Fruit fly (Drosophila melanogaster): ENCODE results near the gene CG17272.

The CG17272 gene

dm6 chr3R:20834770-20835183, 10.7 kb upstream of the CG17272 start (continued):
- TF ChIP-seq Aef1 (GFP tag; IDR thresholded peaks at IDR 0.05) (no peak), hb (GFP tag; IDR thresholded peaks at IDR 0.05; ENCODE audit: partially characterized antibody) (no peak), CG15601 (tag; optimal IDR thresholded peaks at IDR 0.05) (peak; percentile 48), CG7372 (GFP tag; IDR thresholded peaks at IDR 0.05) (no peak), toy (GFP tag; IDR thresholded peaks at IDR 0.05) (no peak), CG31365 (tag; optimal IDR thresholded peaks at IDR 0.05) (peak; percentile 61), wek (GFP tag; optimal IDR thresholded peaks at IDR 0.05) (peak; percentile 67), Spps (tag; optimal IDR thresholded peaks at IDR 0.05) (no peak), CG18262 (tag; optimal IDR thresholded peaks at IDR 0.05) (no peak), Dek (tag; optimal IDR thresholded peaks at IDR 0.05) (peak; percentile 45), NC2β (GFP tag; optimal IDR thresholded peaks at IDR 0.05) (no peak), CG13296 (GFP tag; optimal IDR thresholded peaks at IDR 0.05) (peak; percentile 73), nau (GFP tag; optimal IDR thresholded peaks at IDR 0.05) (peak; percentile 78), CG13894 (tag; optimal IDR thresholded peaks at IDR 0.05) (no peak), croc (GFP tag; conservative IDR thresholded peaks at IDR 0.05) (no peak), CG17612 (GFP tag; IDR thresholded peaks at IDR 0.05) (no peak), aop (GFP tag; IDR thresholded peaks at IDR 0.05) (no peak), Chrac-16 (GFP tag; optimal IDR thresholded peaks at IDR 0.05) (no peak), NFAT (GFP tag; IDR thresholded peaks at IDR 0.05) (no peak), CG33557 (GFP tag; optimal IDR thresholded peaks at IDR 0.05) (no peak), sna (GFP tag; IDR thresholded peaks at IDR 0.05; ENCODE audit: partially characterized antibody) (no peak), ftz-f1 (GFP tag; optimal IDR thresholded peaks at IDR 0.05) (no peak), onecut (GFP tag; IDR thresholded peaks at IDR 0.05) (no peak), E2f2 (GFP tag; IDR thresholded peaks at IDR 0.05) (no peak), CG3407 (GFP tag; optimal IDR thresholded peaks at IDR 0.05) (peak; percentile 44), CG17802 (tag; optimal IDR thresholded peaks at IDR 0.05) (no peak), ap (GFP tag; IDR thresholded peaks at IDR 0.05) (no peak), CG33213 (GFP tag; optimal IDR thresholded peaks at IDR 0.05) (peak; percentile 37), B-H1 (GFP tag; IDR thresholded peaks at IDR 0.05) (no peak; the same call in 2 of the 3 replicates), her (GFP tag; optimal IDR thresholded peaks at IDR 0.05) (peak; percentile 46), CG13424 (tag; optimal IDR thresholded peaks at IDR 0.05) (peak; percentile 9), CG9797 (GFP tag; optimal IDR thresholded peaks at IDR 0.05) (no peak), cwo (GFP tag; optimal IDR thresholded peaks at IDR 0.05) (peak; percentile 4), amos (GFP tag; IDR thresholded peaks at IDR 0.05; ENCODE audit: partially characterized antibody) (no peak), CG16815 (GFP tag; optimal IDR thresholded peaks at IDR 0.05) (no peak), Elba2 (GFP tag; optimal IDR thresholded peaks at IDR 0.05) (no peak), Ets97D (GFP tag; optimal IDR thresholded peaks at IDR 0.05) (no peak), lmd (GFP tag; IDR thresholded peaks at IDR 0.05) (no peak), da (GFP tag; optimal IDR thresholded peaks at IDR 0.05) (no peak), ab (GFP tag; optimal IDR thresholded peaks at IDR 0.05) (no peak), CG12942 (GFP tag; optimal IDR thresholded peaks at IDR 0.05) (no peak), Bdp1 (GFP tag; optimal IDR thresholded peaks at IDR 0.05) (peak; percentile 32), Hr51 (GFP tag; optimal IDR thresholded peaks at IDR 0.05) (no peak), CG6813 (GFP tag; optimal IDR thresholded peaks at IDR 0.05) (peak; percentile 36), CG8359 (GFP tag; optimal IDR thresholded peaks at IDR 0.05; ENCODE audit: borderline replicate concordance) (no peak), stc (GFP tag; IDR thresholded peaks at IDR 0.05) (no peak), CG2875 (GFP tag; optimal IDR thresholded peaks at IDR 0.05) (peak; percentile 68), CG7357 (GFP tag; IDR thresholded peaks at IDR 0.05) (0 out of 3 replicates have a peak, but pooled peaks have one; percentile 28), HLH3B (GFP tag; IDR thresholded peaks at IDR 0.05) (no peak), chinmo (GFP tag; IDR thresholded peaks at IDR 0.05; ENCODE audit: partially characterized antibody) (no peak), pb (GFP tag; optimal IDR thresholded peaks at IDR 0.05) (no peak)
